Fruit fly (Drosophila melanogaster) whole organism, embryonic: Measurements from ENCODE around the gene CdGAPr.
A peak's percentile ranks its signal among the peaks of the same experiment; 100 is the strongest.

Experiments used
- ATbp ChIP-seq: fragments of 200-800 bp; sonication (Bioruptor generic); optimal IDR thresholded peaks from 2 replicates; lab custom pipeline; 2017; ENCODE audit warnings: missing biosample characterization, mild to moderate bottlenecking, missing genetic modification characterization, missing genetic modification reagents
- Bdp1 ChIP-seq: fragments of 200-800 bp; sonication (Bioruptor generic); optimal IDR thresholded peaks from 3 replicates; lab custom pipeline; 2016; ENCODE audit warnings: missing biosample characterization, missing genetic modification characterization
- CG10267 ChIP-seq: fragments of 200-800 bp; sonication (Bioruptor generic); optimal IDR thresholded peaks from 2 replicates; lab custom pipeline; 2018; ENCODE audit warnings: missing biosample characterization, mild to moderate bottlenecking, missing genetic modification characterization, moderate library complexity
- CG11504 ChIP-seq: fragments of 200-800 bp; sonication (Bioruptor generic); optimal IDR thresholded peaks from 3 replicates; lab custom pipeline; 2019; ENCODE audit warnings: missing biosample characterization, mild to moderate bottlenecking, missing genetic modification characterization, moderate library complexity
- CG11695 ChIP-seq: fragments of 200-800 bp; sonication (Bioruptor generic); IDR thresholded peaks from 3 replicates; pipeline ENCODE4 v1.3.6; 2022; ENCODE audit warnings: missing biosample characterization, missing genetic modification characterization
- CG12104 ChIP-seq: fragments of 200-800 bp; sonication (Bioruptor generic); optimal IDR thresholded peaks from 3 replicates; lab custom pipeline; 2016; ENCODE audit warnings: missing biosample characterization, missing genetic modification characterization
- CG12659 ChIP-seq: fragments of 200-800 bp; sonication (Bioruptor generic); optimal IDR thresholded peaks from 3 replicates; lab custom pipeline; 2017; ENCODE audit warnings: mild to moderate bottlenecking, missing biosample characterization, missing genetic modification reagents, missing genetic modification characterization
- CG13894 ChIP-seq: fragments of 200-800 bp; sonication (Bioruptor generic); optimal IDR thresholded peaks from 3 replicates; lab custom pipeline; 2018; ENCODE audit warnings: missing biosample characterization, mild to moderate bottlenecking, missing genetic modification characterization, moderate library complexity
- CG16863 ChIP-seq: fragments of 200-800 bp; sonication (Bioruptor generic); optimal IDR thresholded peaks from 3 replicates; lab custom pipeline; 2016; ENCODE audit warnings: missing biosample characterization, missing genetic modification characterization
- CG17186 ChIP-seq: fragments of 200-800 bp; sonication (Bioruptor generic); optimal IDR thresholded peaks from 3 replicates; lab custom pipeline; 2017; ENCODE audit warnings: missing biosample characterization, missing genetic modification reagents, missing genetic modification characterization
- CG18619 ChIP-seq: fragments of 200-800 bp; sonication (Bioruptor generic); optimal IDR thresholded peaks from 3 replicates; lab custom pipeline; 2017; ENCODE audit warnings: missing biosample characterization, mild to moderate bottlenecking, missing genetic modification characterization
- CG3407 ChIP-seq: fragments of 200-800 bp; sonication (Bioruptor generic); optimal IDR thresholded peaks from 2 replicates; lab custom pipeline; 2018; ENCODE audit warnings: missing biosample characterization, mild to moderate bottlenecking, missing genetic modification characterization
- CG34224 ChIP-seq: fragments of 200-800 bp; sonication (Bioruptor generic); IDR thresholded peaks from 3 replicates; pipeline ENCODE4 v1.3.6; 2022; ENCODE audit warnings: missing biosample characterization, missing genetic modification characterization; ENCODE audit not compliant: partially characterized antibody
- CG4424 ChIP-seq: fragments of 200-800 bp; sonication (Bioruptor generic); optimal IDR thresholded peaks from 3 replicates; lab custom pipeline; 2016; ENCODE audit warnings: missing biosample characterization, missing genetic modification characterization
- CG4854 ChIP-seq: fragments of 200-800 bp; sonication (Bioruptor generic); optimal IDR thresholded peaks from 2 replicates; lab custom pipeline; 2016; ENCODE audit warnings: missing biosample characterization, missing genetic modification characterization, inconsistent platforms
- CG7928 ChIP-seq: fragments of 200-800 bp; sonication (Bioruptor generic); optimal IDR thresholded peaks from 2 replicates; lab custom pipeline; 2017; ENCODE audit warnings: missing biosample characterization, mild to moderate bottlenecking, missing genetic modification characterization
- CG7987 ChIP-seq: fragments of 200-800 bp; sonication (Bioruptor generic); optimal IDR thresholded peaks from 2 replicates; lab custom pipeline; 2018; ENCODE audit warnings: missing biosample characterization, mild to moderate bottlenecking, missing genetic modification characterization, moderate library complexity
- CG8290 ChIP-seq, 3 experiments: fragments of 200-800 bp; sonication (Bioruptor generic); optimal IDR thresholded peaks; 2 replicates each; lab custom pipeline; 2016 to 2019; ENCODE audit warnings: missing biosample characterization in 3 of 3, missing genetic modification characterization in 3 of 3, mild to moderate bottlenecking in 2 of 3, moderate library complexity in 1 of 3
- CG8388 ChIP-seq: fragments of 200-800 bp; sonication (Bioruptor generic); optimal IDR thresholded peaks from 2 replicates; lab custom pipeline; 2019; ENCODE audit warnings: missing biosample characterization, mild to moderate bottlenecking, missing genetic modification characterization, moderate library complexity
- Dip2 ChIP-seq: fragments of 200-800 bp; sonication (Bioruptor generic); IDR thresholded peaks from 2 replicates; pipeline ENCODE4 v1.3.6; 2022; ENCODE audit warnings: missing biosample characterization, missing genetic modification characterization
- Dref ChIP-seq: fragments of 200-800 bp; sonication (Bioruptor generic); IDR thresholded peaks from 2 replicates; pipeline ENCODE4 v1.3.6; 2022; ENCODE audit warnings: missing biosample characterization, missing genetic modification characterization
- HLH54F ChIP-seq: fragments of 200-800 bp; sonication (Bioruptor generic); optimal IDR thresholded peaks from 3 replicates; lab custom pipeline; 2016; ENCODE audit warnings: missing biosample characterization, missing genetic modification characterization
- Myb ChIP-seq: fragments of 200-800 bp; sonication (Bioruptor generic); optimal IDR thresholded peaks from 2 replicates; lab custom pipeline; 2016; ENCODE audit warnings: missing biosample characterization, missing genetic modification characterization
- NFAT ChIP-seq: fragments of 200-800 bp; sonication (Bioruptor generic); IDR thresholded peaks from 2 replicates; pipeline ENCODE4 v1.3.6; 2022; ENCODE audit warnings: missing biosample characterization, missing genetic modification characterization
- Nf-YB ChIP-seq: fragments of 200-800 bp; sonication (Bioruptor generic); optimal IDR thresholded peaks from 3 replicates; lab custom pipeline; 2019; ENCODE audit warnings: missing biosample characterization, mild to moderate bottlenecking, missing genetic modification characterization, moderate library complexity
- Opbp ChIP-seq: fragments of 200-800 bp; sonication (Bioruptor generic); IDR thresholded peaks from 3 replicates; pipeline ENCODE4 v1.3.6; 2022; ENCODE audit warnings: missing biosample characterization, missing genetic modification characterization; ENCODE audit not compliant: partially characterized antibody
- Sox100B ChIP-seq: fragments of 200-800 bp; sonication (Bioruptor generic); optimal IDR thresholded peaks from 3 replicates; lab custom pipeline; 2018; ENCODE audit warnings: missing biosample characterization, mild to moderate bottlenecking, missing genetic modification characterization
- Sox102F ChIP-seq: fragments of 200-800 bp; sonication (Bioruptor generic); optimal IDR thresholded peaks from 2 replicates; lab custom pipeline; 2018; ENCODE audit warnings: missing biosample characterization, mild to moderate bottlenecking, missing genetic modification characterization, moderate library complexity
- Spps ChIP-seq: fragments of 200-800 bp; sonication (Bioruptor generic); optimal IDR thresholded peaks from 2 replicates; lab custom pipeline; 2018; ENCODE audit warnings: missing biosample characterization, mild to moderate bottlenecking, missing genetic modification characterization
- Taf1 ChIP-seq: fragments of 200-800 bp; sonication (Bioruptor generic); IDR thresholded peaks from 2 replicates; pipeline ENCODE4 v1.3.6; 2022; ENCODE audit warnings: missing biosample characterization, missing genetic modification characterization
- bcd ChIP-seq: fragments of 200-800 bp; sonication (Bioruptor generic); optimal IDR thresholded peaks from 2 replicates; lab custom pipeline; 2017; ENCODE audit warnings: missing biosample characterization, mild to moderate bottlenecking, missing genetic modification characterization
- cato ChIP-seq: fragments of 200-800 bp; sonication (Bioruptor generic); optimal IDR thresholded peaks from 2 replicates; lab custom pipeline; 2016; ENCODE audit warnings: missing biosample characterization, missing genetic modification characterization, borderline replicate concordance
- danr ChIP-seq: fragments of 200-800 bp; sonication (Bioruptor generic); IDR thresholded peaks from 2 replicates; pipeline ENCODE4 v1.3.6; 2022; ENCODE audit warnings: missing biosample characterization, missing genetic modification characterization
- en ChIP-seq: fragments of 200-800 bp; sonication (Bioruptor generic); optimal IDR thresholded peaks from 2 replicates; lab custom pipeline; 2016; ENCODE audit warnings: missing biosample characterization, missing genetic modification characterization
- eve ChIP-seq, 2 experiments: fragments of >200 bp; optimal IDR thresholded peaks; 2 replicates each; lab custom pipeline; 2017; ENCODE audit warnings: missing biosample characterization in 2 of 2, missing genetic modification characterization in 2 of 2
- gro ChIP-seq: fragments of 200-800 bp; sonication (Bioruptor generic); optimal IDR thresholded peaks from 2 replicates; lab custom pipeline; 2016; ENCODE audit warnings: missing biosample characterization, missing genetic modification characterization
- ind ChIP-seq: fragments of 200-800 bp; sonication (Bioruptor generic); optimal IDR thresholded peaks from 3 replicates; lab custom pipeline; 2016; ENCODE audit warnings: missing biosample characterization, missing genetic modification characterization
- lab ChIP-seq: fragments of 200-800 bp; sonication (Bioruptor generic); optimal IDR thresholded peaks from 3 replicates; lab custom pipeline; 2017; ENCODE audit warnings: missing biosample characterization, missing genetic modification characterization, mild to moderate bottlenecking, moderate library complexity, missing genetic modification reagents
- pb ChIP-seq: fragments of 200-800 bp; sonication (Bioruptor generic); optimal IDR thresholded peaks from 3 replicates; lab custom pipeline; 2016; ENCODE audit warnings: missing biosample characterization, missing genetic modification characterization
- pfk ChIP-seq: fragments of 200-800 bp; sonication (Bioruptor generic); optimal IDR thresholded peaks from 2 replicates; lab custom pipeline; 2018; ENCODE audit warnings: missing biosample characterization, mild to moderate bottlenecking, missing genetic modification characterization, moderate library complexity
- pzg ChIP-seq: fragments of 200-800 bp; sonication (Bioruptor generic); optimal IDR thresholded peaks from 3 replicates; lab custom pipeline; 2018; ENCODE audit warnings: missing biosample characterization, mild to moderate bottlenecking, missing genetic modification characterization, moderate library complexity
- repo ChIP-seq: fragments of 200-800 bp; sonication (Bioruptor generic); optimal IDR thresholded peaks from 2 replicates; lab custom pipeline; 2016; ENCODE audit warnings: missing biosample characterization, missing genetic modification characterization
- ro ChIP-seq: fragments of 200-800 bp; sonication (Bioruptor generic); IDR thresholded peaks from 2 replicates; pipeline ENCODE4 v1.3.6; 2022; ENCODE audit warnings: missing biosample characterization, missing genetic modification characterization
- ssp ChIP-seq: fragments of 200-800 bp; sonication (Bioruptor generic); IDR thresholded peaks from 2 replicates; pipeline ENCODE4 v1.3.6; 2022; ENCODE audit warnings: missing biosample characterization, missing genetic modification characterization
- twi ChIP-seq: fragments of 200-800 bp; optimal IDR thresholded peaks from 2 replicates; lab custom pipeline; 2019; ENCODE audit warnings: missing biosample characterization, mild to moderate bottlenecking, missing genetic modification characterization, moderate library complexity
- wdn ChIP-seq: fragments of 200-800 bp; sonication (Bioruptor generic); IDR thresholded peaks from 2 replicates; pipeline ENCODE4 v1.3.6; 2022; ENCODE audit warnings: missing biosample characterization, missing genetic modification characterization
- z ChIP-seq: fragments of 200-800 bp; sonication (Bioruptor generic); IDR thresholded peaks from 3 replicates; pipeline ENCODE4 v1.3.6; 2022; ENCODE audit warnings: missing biosample characterization, missing genetic modification characterization
- zen2 ChIP-seq: fragments of 200-800 bp; sonication (Bioruptor generic); IDR thresholded peaks from 3 replicates; pipeline ENCODE4 v1.3.6; 2022; ENCODE audit warnings: missing biosample characterization, missing genetic modification characterization; ENCODE audit not compliant: partially characterized antibody

CdGAPr gene

dm6 chr2L:19795320-19796110 is 3.8 kb upstream of the CdGAPr start (continued):
- TF ChIP-seq Sox102F (GFP tag; lab: Kevin White, UChicago) (peak; percentile 2), en (GFP tag; lab: Kevin White, UChicago) (no peak), Opbp (GFP tag; lab: Robert Waterston, UW) (peak; percentile 84; the same call in 2 of the 3 replicates), pzg (GFP tag; lab: Kevin White, UChicago) (peak; percentile 73), ATbp (no peak), NFAT (peak; percentile 66), CG11504 (peak; percentile 46), lab (GFP tag; lab: Kevin White, UChicago) (no peak), cato (GFP tag; lab: Kevin White, UChicago) (peak; percentile 39), CG12104 (GFP tag; lab: Kevin White, UChicago) (no peak), Spps (no peak), CG3407 (GFP tag; lab: Kevin White, UChicago) (peak; percentile 11), wdn (no peak), Sox100B (GFP tag; lab: Kevin White, UChicago) (peak; percentile 39), ssp (GFP tag; lab: Robert Waterston, UW) (no peak), Myb (peak; percentile 55), ro (no peak), Dip2 (no peak), Nf-YB (GFP tag; lab: Kevin White, UChicago) (no peak), pb (GFP tag; lab: Kevin White, UChicago) (no peak), pfk (GFP tag; lab: Kevin White, UChicago) (no peak), eve (GFP tag; optimal IDR thresholded peaks at IDR 0.05; lab: Kevin White, UChicago) (peak in 1 of 2 experiments; percentile 73), Taf1 (GFP tag; lab: Robert Waterston, UW) (no peak), CG34224 (peak; percentile 80), CG8290 (GFP tag; optimal IDR thresholded peaks at IDR 0.05; lab: Kevin White, UChicago) (peak; percentile 33), CG8290 (tag; optimal IDR thresholded peaks at IDR 0.05; lab: Kevin White, UChicago) (peak in 1 of 2 experiments; percentile 70), Dref (peak; percentile 33; the same call in 1 of the 2 replicates), Bdp1 (GFP tag; lab: Kevin White, UChicago) (peak; percentile 18), danr (no peak), repo (GFP tag; lab: Kevin White, UChicago) (no peak), zen2 (GFP tag; lab: Robert Waterston, UW) (peak; percentile 82; the same call in 2 of the 3 replicates), CG12659 (GFP tag; lab: Kevin White, UChicago) (peak; percentile 71), gro (peak; percentile 29), z (GFP tag; lab: Robert Waterston, UW) (no peak), CG13894 (no peak), HLH54F (GFP tag; lab: Kevin White, UChicago) (peak; percentile 50), CG11695 (GFP tag; lab: Robert Waterston, UW) (no peak; the same call in 2 of the 3 replicates), CG7987 (GFP tag; lab: Kevin White, UChicago) (no peak), CG4854 (GFP tag; lab: Kevin White, UChicago) (peak; percentile 11), CG4424 (GFP tag; lab: Kevin White, UChicago) (peak; percentile 45), CG17186 (peak; percentile 53), ind (GFP tag; lab: Kevin White, UChicago) (peak; percentile 42), CG7928 (no peak), CG8388 (GFP tag; lab: Kevin White, UChicago) (peak; percentile 40), CG16863 (no peak), bcd (GFP tag; lab: Kevin White, UChicago) (peak; percentile 39), CG10267 (tag; lab: Kevin White, UChicago) (peak; percentile 70), CG18619 (GFP tag; lab: Kevin White, UChicago) (peak; percentile 47), twi (tag; lab: Kevin White, UChicago) (no peak)
